Fruit fly (Drosophila melanogaster) whole organism, pupa: ENCODE measurements around the gene Pmm2.

Source experiments
- CG15710 ChIP-seq: fragments of 200-800 bp; sonication (Bioruptor generic); optimal IDR thresholded peaks from 2 replicates; lab custom pipeline; 2018; ENCODE audit warnings: missing biosample characterization, mild to moderate bottlenecking, missing genetic modification characterization, moderate library complexity
- CG4496 ChIP-seq: fragments of 200-800 bp; sonication (Bioruptor generic); IDR thresholded peaks from 3 replicates; pipeline ENCODE4 v1.3.6; 2022; ENCODE audit warnings: missing biosample characterization, missing genetic modification characterization
- CG8301 ChIP-seq: fragments of 200-800 bp; sonication (Bioruptor generic); optimal IDR thresholded peaks from 2 replicates; lab custom pipeline; 2018; ENCODE audit warnings: missing biosample characterization, mild to moderate bottlenecking, missing genetic modification characterization
- Pif1B ChIP-seq: fragments of 200-800 bp; sonication (Bioruptor generic); optimal IDR thresholded peaks from 3 replicates; lab custom pipeline; 2016; ENCODE audit warnings: missing biosample characterization, missing genetic modification characterization
- gl ChIP-seq: fragments of 200-800 bp; sonication (Bioruptor generic); optimal IDR thresholded peaks from 2 replicates; lab custom pipeline; 2018; ENCODE audit warnings: missing biosample characterization, mild to moderate bottlenecking, missing genetic modification characterization

DNA sequence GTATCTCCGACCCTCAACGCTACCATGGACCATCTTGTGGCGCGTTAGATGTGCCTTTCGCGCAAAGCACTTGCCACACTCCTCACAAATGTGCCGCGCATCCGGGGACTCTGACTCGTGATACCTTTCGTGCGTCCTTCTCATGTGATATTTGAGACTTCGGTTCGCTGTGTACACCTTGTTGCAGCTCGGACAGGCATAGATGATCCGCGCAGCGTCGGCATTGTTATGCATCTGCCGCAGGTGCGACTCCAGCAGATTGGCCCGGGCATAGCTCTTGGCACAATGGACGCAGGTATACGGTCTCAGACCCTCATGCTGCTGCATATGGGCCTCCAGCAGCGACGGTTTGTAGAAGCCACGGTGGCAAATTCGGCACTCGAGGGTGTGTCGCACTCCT lies 28.4 kb upstream of the Pmm2 start:
- no peak for TF ChIP-seq CG15710
- no peak for TF ChIP-seq Pif1B (GFP tag; lab: Kevin White, UChicago)
- no peak for TF ChIP-seq gl (tag; lab: Kevin White, UChicago)
- no peak for TF ChIP-seq CG8301 (tag; lab: Kevin White, UChicago)
- TF ChIP-seq CG4496: no peak
